Fruit fly (Drosophila melanogaster) whole organism, wandering third instar larva: Measurements from ENCODE around the gene ATPsynE.
A peak's percentile ranks its signal among the peaks of the same experiment; 100 is the strongest.

Experiments used
- Abd-B ChIP-seq: fragments of >200 bp; optimal IDR thresholded peaks from 2 replicates; lab custom pipeline; 2017; ENCODE audit warnings: missing biosample characterization, missing genetic modification characterization
- CG32264 ChIP-seq: fragments of 200-800 bp; sonication (Bioruptor generic); optimal IDR thresholded peaks from 2 replicates; lab custom pipeline; 2016; ENCODE audit warnings: missing biosample characterization, missing genetic modification characterization
- CrebA ChIP-seq: fragments of 200-800 bp; sonication (Bioruptor generic); optimal IDR thresholded peaks from 2 replicates; lab custom pipeline; 2016; ENCODE audit warnings: missing biosample characterization, mild to moderate bottlenecking, missing genetic modification characterization, borderline replicate concordance
- Dfd ChIP-seq: fragments of >200 bp; optimal IDR thresholded peaks from 2 replicates; lab custom pipeline; 2017; ENCODE audit warnings: missing biosample characterization, missing genetic modification characterization
- Dif ChIP-seq: fragments of 200-275, 200-300 bp; sonication (Bioruptor generic); optimal IDR thresholded peaks from 2 replicates; lab custom pipeline; 2018; ENCODE audit warnings: missing biosample characterization, missing genetic modification characterization; ENCODE audit not compliant: partially characterized antibody
- GATAd ChIP-seq: sonication (Bioruptor generic); optimal IDR thresholded peaks from 2 replicates; lab custom pipeline; 2016; ENCODE audit warnings: missing biosample characterization, missing genetic modification characterization
- HLH106 ChIP-seq: fragments of 200-800 bp; optimal IDR thresholded peaks from 3 replicates; lab custom pipeline; 2019; ENCODE audit warnings: missing biosample characterization, mild to moderate bottlenecking, missing genetic modification characterization, moderate library complexity
- Hnf4 ChIP-seq: fragments of 200-800 bp; sonication (Bioruptor generic); optimal IDR thresholded peaks from 2 replicates; lab custom pipeline; 2016; ENCODE audit warnings: missing biosample characterization, mild to moderate bottlenecking, missing genetic modification characterization
- Hr78 ChIP-seq: fragments of >200 bp; optimal IDR thresholded peaks from 2 replicates; lab custom pipeline; 2017; ENCODE audit warnings: missing biosample characterization, missing genetic modification characterization
- Hr83 ChIP-seq: fragments of 200-300 bp; sonication (Bioruptor generic); optimal IDR thresholded peaks from 2 replicates; lab custom pipeline; 2016; ENCODE audit warnings: missing biosample characterization, mild to moderate bottlenecking, missing genetic modification characterization, moderate library complexity; ENCODE audit not compliant: poor library complexity, severe bottlenecking
- Jra ChIP-seq: sonication (Bioruptor generic); optimal IDR thresholded peaks from 2 replicates; lab custom pipeline; 2016; ENCODE audit warnings: missing biosample characterization, missing genetic modification characterization
- Mio ChIP-seq: sonication (Bioruptor generic); optimal IDR thresholded peaks from 2 replicates; lab custom pipeline; 2016; ENCODE audit warnings: missing biosample characterization, missing genetic modification characterization
- Myc ChIP-seq: fragments of >200 bp; optimal IDR thresholded peaks from 2 replicates; lab custom pipeline; 2017
- N ChIP-seq: fragments of >200 bp; optimal IDR thresholded peaks from 2 replicates; lab custom pipeline; 2018; ENCODE audit warnings: missing biosample characterization, missing external identifiers, missing genetic modification characterization
- OdsH ChIP-seq: fragments of 200-800 bp; sonication (Bioruptor generic); optimal IDR thresholded peaks from 2 replicates; lab custom pipeline; 2016; ENCODE audit warnings: missing biosample characterization, mild to moderate bottlenecking, missing genetic modification characterization
- Rel ChIP-seq, 2 experiments: fragments of 200-800 bp; sonication (Bioruptor generic) in 1 of 2; optimal IDR thresholded peaks; 2 replicates in 1 of 2; 3 replicates in 1 of 2; lab custom pipeline; 2016 to 2019; ENCODE audit warnings: mild to moderate bottlenecking in 2 of 2, missing biosample characterization in 2 of 2, missing genetic modification characterization in 2 of 2, moderate library complexity in 1 of 2
- Sp1 ChIP-seq: fragments of 200-800 bp; sonication (Bioruptor generic); optimal IDR thresholded peaks from 3 replicates; lab custom pipeline; 2019; ENCODE audit warnings: missing biosample characterization, mild to moderate bottlenecking, missing genetic modification characterization, moderate library complexity
- Vsx2 ChIP-seq: fragments of 200-300, 225-300 bp; sonication (Bioruptor generic); optimal IDR thresholded peaks from 2 replicates; lab custom pipeline; 2018; ENCODE audit warnings: missing biosample characterization, missing genetic modification characterization; ENCODE audit not compliant: partially characterized antibody
- br ChIP-seq: fragments of 200-800 bp; sonication (Bioruptor generic); optimal IDR thresholded peaks from 2 replicates; lab custom pipeline; 2016; ENCODE audit warnings: missing biosample characterization, missing genetic modification characterization
- dl ChIP-seq, 2 experiments: fragments of 175-275, 200-275 bp in 1 of 2; fragments of 200-275 bp in 1 of 2; sonication (Bioruptor generic); optimal IDR thresholded peaks; lab custom pipeline; 2018; ENCODE audit warnings: mild to moderate bottlenecking in 2 of 2, missing biosample characterization in 2 of 2, missing genetic modification characterization in 2 of 2, moderate library complexity in 2 of 2; ENCODE audit not compliant: partially characterized antibody in 2 of 2, insufficient read depth in 1 of 2
- dmrt93B ChIP-seq: fragments of 200-800 bp; sonication (Bioruptor generic); optimal IDR thresholded peaks from 2 replicates; lab custom pipeline; 2018; ENCODE audit warnings: missing biosample characterization, mild to moderate bottlenecking, missing genetic modification characterization
- dsf ChIP-seq: sonication (Bioruptor generic); optimal IDR thresholded peaks from 2 replicates; lab custom pipeline; 2016; ENCODE audit warnings: missing biosample characterization, missing genetic modification characterization, borderline replicate concordance
- ey ChIP-seq: fragments of 200-800 bp; sonication (Bioruptor generic); optimal IDR thresholded peaks from 2 replicates; lab custom pipeline; 2016; ENCODE audit warnings: missing biosample characterization, missing genetic modification characterization
- foxo ChIP-seq, 2 experiments: fragments of 200-800 bp; sonication (Bioruptor generic); optimal IDR thresholded peaks; 2 replicates in 1 of 2; 3 replicates in 1 of 2; lab custom pipeline; 2016 to 2017; ENCODE audit warnings: missing biosample characterization in 2 of 2, missing genetic modification characterization in 2 of 2
- fru ChIP-seq: fragments of 200-800 bp; sonication (Bioruptor generic); optimal IDR thresholded peaks from 3 replicates; lab custom pipeline; 2016; ENCODE audit warnings: missing biosample characterization, mild to moderate bottlenecking, missing genetic modification characterization
- h ChIP-seq: fragments of 200-800 bp; sonication (Bioruptor generic); optimal IDR thresholded peaks from 3 replicates; lab custom pipeline; 2016; ENCODE audit warnings: missing biosample characterization, mild to moderate bottlenecking, missing genetic modification characterization
- jim ChIP-seq: fragments of 175-275, 200-325 bp; sonication (Bioruptor generic); optimal IDR thresholded peaks from 2 replicates; lab custom pipeline; 2016; ENCODE audit warnings: missing biosample characterization, mild to moderate bottlenecking, missing genetic modification characterization
- lola ChIP-seq: fragments of >200 bp; optimal IDR thresholded peaks from 2 replicates; lab custom pipeline; 2017; ENCODE audit warnings: missing biosample characterization, missing genetic modification characterization
- pan ChIP-seq: fragments of >200 bp; optimal IDR thresholded peaks from 2 replicates; lab custom pipeline; 2017
- psq ChIP-seq: fragments of 200-800 bp; sonication (Bioruptor generic); optimal IDR thresholded peaks from 3 replicates; lab custom pipeline; 2017; ENCODE audit warnings: missing biosample characterization, mild to moderate bottlenecking, missing genetic modification characterization, moderate library complexity
- sage ChIP-seq: fragments of 200-800 bp; sonication (Bioruptor generic); optimal IDR thresholded peaks from 2 replicates; lab custom pipeline; 2016; ENCODE audit warnings: missing biosample characterization, mild to moderate bottlenecking, missing genetic modification characterization
- sv ChIP-seq: fragments of 200-800 bp; sonication (Bioruptor generic); optimal IDR thresholded peaks from 3 replicates; lab custom pipeline; 2016; ENCODE audit warnings: missing biosample characterization, missing genetic modification characterization
- tai ChIP-seq: sonication (Bioruptor generic); optimal IDR thresholded peaks from 2 replicates; lab custom pipeline; 2016; ENCODE audit warnings: missing biosample characterization, missing genetic modification characterization
- usp ChIP-seq: fragments of >200 bp; optimal IDR thresholded peaks from 2 replicates; lab custom pipeline; 2017; ENCODE audit warnings: missing biosample characterization, missing genetic modification characterization
- woc ChIP-seq: sonication (Bioruptor generic); optimal IDR thresholded peaks from 2 replicates; lab custom pipeline; 2016; ENCODE audit warnings: missing biosample characterization, mild to moderate bottlenecking, missing genetic modification characterization

The ATPsynE gene

dm6 chr3R:14279311-14279998 is 47.3 kb upstream of the ATPsynE start:
- TF ChIP-seq OdsH (GFP tag; lab: Kevin White, UChicago) (no peak), tai (no peak), HLH106 (tag; lab: Kevin White, UChicago) (peak; percentile 21), pan (no peak), Hr78 (GFP tag; lab: Kevin White, UChicago) (no peak), Sp1 (GFP tag; lab: Kevin White, UChicago) (no peak), Myc (no peak)

DNA sequence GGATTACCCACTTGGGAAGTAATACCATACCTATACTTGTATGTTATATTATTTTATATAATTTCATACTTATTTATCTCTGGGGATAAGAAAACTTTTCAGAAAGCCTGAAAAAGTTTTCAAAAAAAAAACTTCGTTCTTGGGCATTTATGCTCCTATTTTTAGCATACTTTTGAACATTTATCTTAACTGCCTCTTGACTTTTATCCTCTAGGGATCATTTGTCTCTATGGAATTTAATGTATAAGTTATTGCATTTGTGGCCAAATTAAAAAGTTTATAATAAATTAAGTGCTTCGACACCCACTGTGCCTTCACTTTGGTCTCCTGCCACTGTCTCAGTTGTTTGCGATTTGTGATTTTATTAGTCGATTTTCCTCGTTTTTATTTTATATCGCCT is 46.4 kb upstream of the ATPsynE start:
- TF ChIP-seq Vsx2 (GFP tag; lab: Kevin White, UChicago) (no peak), lola (GFP tag; lab: Kevin White, UChicago) (no peak), CG32264 (no peak), sage (GFP tag; lab: Kevin White, UChicago) (no peak), Dfd (GFP tag; lab: Kevin White, UChicago) (no peak), h (GFP tag; lab: Kevin White, UChicago) (no peak), Rel (GFP tag; optimal IDR thresholded peaks at IDR 0.05; lab: Kevin White, UChicago) (no peak), Rel (tag; optimal IDR thresholded peaks at IDR 0.05; lab: Kevin White, UChicago) (no peak), HLH106 (tag; lab: Kevin White, UChicago) (peak; percentile 10), OdsH (GFP tag; lab: Kevin White, UChicago) (peak; percentile 13), Sp1 (GFP tag; lab: Kevin White, UChicago) (peak; percentile 11), ey (GFP tag; lab: Kevin White, UChicago) (no peak), Hr83 (no peak), dl (GFP tag; optimal IDR thresholded peaks at IDR 0.05; lab: Kevin White, UChicago; ENCODE audit: insufficient read depth in 1 of 2, partially characterized antibody in 2 of 2) (no peak), br (no peak), GATAd (GFP tag; lab: Kevin White, UChicago) (no peak), dsf (GFP tag; lab: Kevin White, UChicago) (no peak), Abd-B (GFP tag; lab: Kevin White, UChicago) (no peak), Dif (GFP tag; lab: Kevin White, UChicago) (no peak), Mio (no peak), dmrt93B (GFP tag; lab: Kevin White, UChicago) (no peak), Hnf4 (no peak), foxo (GFP tag; optimal IDR thresholded peaks at IDR 0.05; lab: Kevin White, UChicago) (no peak), fru (no peak)

- TF ChIP-seq h (GFP tag; lab: Kevin White, UChicago) (no peak), usp (GFP tag; lab: Kevin White, UChicago) (no peak), Vsx2 (GFP tag; lab: Kevin White, UChicago) (peak; percentile 64), sv (GFP tag; lab: Kevin White, UChicago) (no peak), OdsH (GFP tag; lab: Kevin White, UChicago) (no peak), br (no peak), ey (GFP tag; lab: Kevin White, UChicago) (no peak), Jra (GFP tag; lab: Kevin White, UChicago) (no peak), psq (GFP tag; lab: Kevin White, UChicago) (no peak), Dif (GFP tag; lab: Kevin White, UChicago) (peak; percentile 48), Mio (no peak), tai (no peak), CrebA (GFP tag; lab: Kevin White, UChicago) (no peak), dl (GFP tag; optimal IDR thresholded peaks at IDR 0.05; lab: Kevin White, UChicago; ENCODE audit: insufficient read depth in 1 of 2, partially characterized antibody in 2 of 2) (no peak), woc (GFP tag; lab: Kevin White, UChicago) (no peak), Dfd (GFP tag; lab: Kevin White, UChicago) (no peak), Myc (no peak), jim (GFP tag; lab: Kevin White, UChicago) (no peak), pan (no peak), N (GFP tag; lab: Kevin White, UChicago) (no peak), HLH106 (tag; lab: Kevin White, UChicago) (peak; percentile 15)
Measured at dm6 chr3R:14282215-14283041, 44.3 kb upstream of the ATPsynE start.
